Fruit fly (Drosophila melanogaster): ENCODE measurements around the gene cmpy.

DNA sequence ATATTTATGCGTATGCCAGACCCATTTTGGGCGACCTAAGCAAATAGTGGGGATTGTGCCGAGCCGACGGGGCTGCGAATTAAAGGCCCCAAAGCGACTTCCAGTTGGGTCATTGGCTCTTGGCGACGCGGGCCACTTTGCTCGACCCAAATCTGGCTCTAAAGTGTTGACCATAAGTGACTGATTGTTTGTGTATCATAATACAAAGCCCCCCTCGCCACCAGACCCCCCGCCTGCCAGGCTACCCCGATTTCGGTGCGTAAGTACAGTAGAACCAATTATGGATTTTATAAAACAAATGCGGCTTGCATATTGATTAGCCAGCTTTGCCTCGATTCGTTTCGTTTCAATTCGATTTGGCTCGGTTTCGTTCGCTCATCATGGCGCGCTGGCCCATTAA is 47.3 kb downstream of the cmpy start:
- no peak for TF ChIP-seq CTCF (optimal IDR thresholded peaks at IDR 0.05)
- TF ChIP-seq CG8478 (optimal IDR thresholded peaks at IDR 0.05), result no peak

All from S2 (cell line).